Worm (Caenorhabditis elegans) whole organism, mixed stage, embryonic: ENCODE measurements around the gene R08C7.12.

Experiments used
- M03D4.4 ChIP-seq: sonication (generic microtip); optimal IDR thresholded peaks from 2 replicates; lab custom pipeline; 2017; ENCODE audit warnings: mild to moderate bottlenecking, missing genetic modification characterization, missing compliant biosample characterization
- bed-3 ChIP-seq: fragments of 200-800 bp; sonication (Bioruptor generic); optimal IDR thresholded peaks from 3 replicates; lab custom pipeline; 2018; ENCODE audit warnings: mild to moderate bottlenecking, missing genetic modification characterization, moderate library complexity, missing compliant biosample characterization
- blmp-1 ChIP-seq: fragments of 150-350 bp; optimal IDR thresholded peaks from 2 replicates; lab custom pipeline; 2014; ENCODE audit warnings: missing biosample characterization, missing genetic modification characterization
- ceh-39 ChIP-seq: fragments of 150-350 bp; optimal IDR thresholded peaks from 2 replicates; lab custom pipeline; 2014; ENCODE audit warnings: missing biosample characterization, missing genetic modification characterization
- ceh-43 ChIP-seq: fragments of 200-800 bp; sonication (Bioruptor generic); optimal IDR thresholded peaks from 2 replicates; lab custom pipeline; 2018; ENCODE audit warnings: mild to moderate bottlenecking, missing genetic modification characterization, moderate library complexity, missing compliant biosample characterization
- ceh-83 ChIP-seq: fragments of 200-800 bp; sonication (Bioruptor generic); optimal IDR thresholded peaks from 2 replicates; lab custom pipeline; 2018; ENCODE audit warnings: mild to moderate bottlenecking, missing genetic modification characterization, missing compliant biosample characterization
- ces-1 ChIP-seq: fragments of 150-350 bp; optimal IDR thresholded peaks from 2 replicates; lab custom pipeline; 2014; ENCODE audit warnings: missing biosample characterization, missing genetic modification reagents, missing genetic modification characterization
- cnd-1 ChIP-seq: fragments of 200-800 bp; sonication (Bioruptor generic); optimal IDR thresholded peaks from 2 replicates; lab custom pipeline; 2018; ENCODE audit warnings: mild to moderate bottlenecking, missing genetic modification characterization, missing compliant biosample characterization
- elt-1 ChIP-seq: sonication (generic microtip); optimal IDR thresholded peaks from 2 replicates; lab custom pipeline; 2017; ENCODE audit warnings: missing genetic modification characterization, mild to moderate bottlenecking, missing compliant biosample characterization, antibody characterized with exemption, moderate library complexity, borderline replicate concordance; ENCODE audit not compliant: insufficient read depth
- elt-3 ChIP-seq: fragments of 150-350 bp; optimal IDR thresholded peaks from 2 replicates; lab custom pipeline; 2014; ENCODE audit warnings: missing biosample characterization, missing genetic modification characterization
- flh-1 ChIP-seq: fragments of 200-800 bp; sonication (Bioruptor generic); optimal IDR thresholded peaks from 2 replicates; lab custom pipeline; 2018; ENCODE audit warnings: mild to moderate bottlenecking, missing genetic modification characterization, moderate library complexity, missing compliant biosample characterization
- ham-2 ChIP-seq: fragments of 200-800 bp; sonication (Bioruptor generic); optimal IDR thresholded peaks from 2 replicates; lab custom pipeline; 2018; ENCODE audit warnings: mild to moderate bottlenecking, missing genetic modification characterization, missing compliant biosample characterization
- hlh-1 ChIP-seq: fragments of 150-350 bp; optimal IDR thresholded peaks from 2 replicates; lab custom pipeline; 2014; ENCODE audit warnings: missing biosample characterization, missing genetic modification reagents, missing genetic modification characterization
- lin-13 ChIP-seq: fragments of 150-350 bp; optimal IDR thresholded peaks from 2 replicates; lab custom pipeline; 2014; ENCODE audit warnings: missing biosample characterization, missing genetic modification characterization
- lsy-2 ChIP-seq: fragments of 150-350 bp; optimal IDR thresholded peaks from 2 replicates; lab custom pipeline; 2014; ENCODE audit warnings: missing biosample characterization, missing genetic modification characterization
- mep-1 ChIP-seq: fragments of 150-350 bp; optimal IDR thresholded peaks from 2 replicates; lab custom pipeline; 2017; ENCODE audit warnings: missing biosample characterization, missing genetic modification reagents, missing genetic modification characterization, inconsistent platforms
- mls-2 ChIP-seq: sonication (generic microtip); optimal IDR thresholded peaks from 2 replicates; lab custom pipeline; 2016; ENCODE audit warnings: mild to moderate bottlenecking, missing genetic modification characterization, moderate library complexity, missing compliant biosample characterization
- nhr-12 ChIP-seq: fragments of 150-350 bp; optimal IDR thresholded peaks from 2 replicates; lab custom pipeline; 2014; ENCODE audit warnings: missing biosample characterization, missing genetic modification characterization
- nhr-2 ChIP-seq: fragments of 150-350 bp; optimal IDR thresholded peaks from 2 replicates; lab custom pipeline; 2014; ENCODE audit warnings: missing biosample characterization, missing genetic modification characterization
- nhr-237 ChIP-seq: fragments of 150-350 bp; optimal IDR thresholded peaks from 2 replicates; lab custom pipeline; 2014; ENCODE audit warnings: missing biosample characterization, missing genetic modification characterization
- nhr-28 ChIP-seq: fragments of 150-350 bp; optimal IDR thresholded peaks from 2 replicates; lab custom pipeline; 2014; ENCODE audit warnings: missing biosample characterization, missing genetic modification characterization
- nhr-76 ChIP-seq: sonication (generic microtip); optimal IDR thresholded peaks from 2 replicates; lab custom pipeline; 2017; ENCODE audit warnings: missing biosample characterization, missing genetic modification characterization
- pha-4 ChIP-seq: fragments of 150-350 bp; optimal IDR thresholded peaks from 2 replicates; lab custom pipeline; 2018; ENCODE audit warnings: missing biosample characterization, missing genetic modification reagents, missing genetic modification characterization
- sem-2 ChIP-seq: fragments of 200-800 bp; sonication (Bioruptor generic); optimal IDR thresholded peaks from 2 replicates; lab custom pipeline; 2018; ENCODE audit warnings: mild to moderate bottlenecking, missing genetic modification characterization, missing compliant biosample characterization
- snpc-4 ChIP-seq: fragments of 150-350 bp; optimal IDR thresholded peaks from 2 replicates; lab custom pipeline; 2014; ENCODE audit warnings: missing biosample characterization, missing genetic modification characterization
- sptf-1 ChIP-seq: sonication (generic microtip); optimal IDR thresholded peaks from 2 replicates; lab custom pipeline; 2017; ENCODE audit warnings: mild to moderate bottlenecking, missing genetic modification characterization, moderate library complexity, missing compliant biosample characterization
- tbx-8 ChIP-seq: fragments of 200-800 bp; sonication (Bioruptor generic); optimal IDR thresholded peaks from 2 replicates; lab custom pipeline; 2018; ENCODE audit warnings: mild to moderate bottlenecking, missing genetic modification characterization, moderate library complexity, missing compliant biosample characterization
- unc-62 ChIP-seq: fragments of 150-350 bp; optimal IDR thresholded peaks from 2 replicates; lab custom pipeline; 2014; ENCODE audit warnings: missing biosample characterization, missing genetic modification reagents, missing genetic modification characterization
- zip-8 ChIP-seq: fragments of 150-350 bp; optimal IDR thresholded peaks from 2 replicates; lab custom pipeline; 2014; ENCODE audit warnings: missing biosample characterization, missing genetic modification characterization
- ztf-11 ChIP-seq: fragments of 150-350 bp; optimal IDR thresholded peaks from 2 replicates; lab custom pipeline; 2014; ENCODE audit warnings: missing biosample characterization, missing genetic modification characterization

R08C7.12 gene

DNA sequence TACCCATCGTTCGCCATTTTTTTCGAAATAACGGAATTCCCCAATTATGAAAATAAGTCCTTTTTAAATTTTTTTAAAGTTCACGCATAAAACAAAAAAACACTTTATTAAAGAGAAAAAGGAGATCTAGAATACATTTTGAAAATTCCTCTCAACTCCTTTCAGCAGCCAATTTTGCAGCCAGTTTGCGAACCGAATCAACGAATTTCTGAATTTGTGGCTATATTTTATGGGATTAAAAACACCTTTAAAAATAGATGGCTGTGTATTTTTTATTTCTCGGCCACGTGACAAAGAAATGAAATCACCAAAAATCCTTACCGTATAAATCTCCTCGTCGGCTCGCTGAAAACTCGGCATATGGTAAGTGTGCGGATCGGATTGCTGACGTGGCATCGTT, 30.5 kb downstream of the R08C7.12 start, which contains the start of gene M01H9.10:
Gene M01H9.10 (minus strand): TSS at position 101 of the 400 bp plus-strand sequence.
- TF ChIP-seq hlh-1 (tag; lab: Kevin White, UChicago) (no peak), cnd-1 (no peak), nhr-28 (tag; lab: Kevin White, UChicago) (no peak)

DNA sequence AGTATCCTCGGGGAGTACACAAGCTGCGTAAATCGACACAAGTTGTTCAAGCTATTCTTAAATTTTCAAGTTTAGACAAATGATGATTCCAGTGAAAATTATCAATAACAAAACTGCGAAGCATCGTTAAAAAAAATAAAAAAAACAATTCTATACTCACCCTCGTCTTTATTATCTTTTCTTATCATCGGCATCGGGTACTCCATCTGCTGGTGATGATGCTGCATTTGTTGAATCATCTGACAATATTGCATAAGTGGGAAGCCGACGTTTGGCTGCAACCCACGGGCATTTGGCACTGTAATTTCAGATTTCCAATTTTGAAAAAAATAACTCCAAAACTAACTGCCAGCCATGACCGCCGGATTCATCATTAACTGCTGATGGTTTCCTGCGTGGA, 31.8 kb downstream of the R08C7.12 start:
- TF ChIP-seq mls-2 (tag; lab: Kevin White, UChicago) = no peak
- no peak for TF ChIP-seq flh-1 (GFP tag; lab: Kevin White, UChicago)
- TF ChIP-seq elt-3 (tag; lab: Kevin White, UChicago) = no peak
- no peak for TF ChIP-seq ham-2 (GFP tag; lab: Kevin White, UChicago)
- no peak for TF ChIP-seq M03D4.4 (tag; lab: Kevin White, UChicago)
- no peak for TF ChIP-seq ceh-43
- TF ChIP-seq, all 35 proteins: peak for 0

DNA sequence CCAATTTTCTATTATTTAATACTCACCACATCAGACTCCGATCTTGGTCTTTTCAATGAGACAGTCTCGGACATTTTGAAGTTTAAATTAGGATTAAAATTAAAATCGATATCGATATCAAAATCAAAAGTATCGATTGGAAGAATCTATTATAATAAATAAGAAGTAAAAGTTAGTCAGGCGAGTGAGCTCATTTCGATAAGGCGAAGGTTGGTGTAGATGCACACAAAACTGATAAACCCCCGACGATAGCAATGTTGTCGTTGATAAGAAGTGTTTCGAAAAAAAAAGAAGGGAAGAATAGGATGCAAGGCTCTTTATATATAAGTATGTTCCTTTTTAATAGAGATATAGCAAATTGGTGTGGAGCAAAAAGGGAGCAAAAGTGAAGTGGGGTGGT, 33.0 kb downstream of the R08C7.12 start, which contains the start of gene M01H9.4:
Gene M01H9.4 (minus strand): TSS at position 379 of the 400 bp plus-strand sequence.
- TF ChIP-seq elt-1 (tag; lab: Kevin White, UChicago) = no peak
- no peak for TF ChIP-seq flh-1 (GFP tag; lab: Kevin White, UChicago)
- no peak for TF ChIP-seq bed-3 (GFP tag; lab: Kevin White, UChicago)
- TF ChIP-seq sem-2 (GFP tag; lab: Kevin White, UChicago) = no peak
- no peak for TF ChIP-seq unc-62 (GFP tag; lab: Kevin White, UChicago)
- TF ChIP-seq ztf-11 (tag; lab: Kevin White, UChicago) = no peak
- no peak for TF ChIP-seq nhr-12 (tag; lab: Kevin White, UChicago)
- TF ChIP-seq nhr-28 (tag; lab: Kevin White, UChicago) = no peak
- TF ChIP-seq snpc-4 (tag; lab: Kevin White, UChicago) = no peak
- TF ChIP-seq pha-4 (tag; lab: Kevin White, UChicago) = no peak
- no peak for TF ChIP-seq ceh-43
- TF ChIP-seq hlh-1 (tag; lab: Kevin White, UChicago) = no peak
- TF ChIP-seq nhr-237 (tag; lab: Kevin White, UChicago) = no peak
- no peak for TF ChIP-seq ham-2 (GFP tag; lab: Kevin White, UChicago)
- TF ChIP-seq lsy-2 (tag; lab: Kevin White, UChicago) = no peak
- TF ChIP-seq mep-1 (tag; lab: Kevin White, UChicago) = no peak
- no peak for TF ChIP-seq lin-13

DNA sequence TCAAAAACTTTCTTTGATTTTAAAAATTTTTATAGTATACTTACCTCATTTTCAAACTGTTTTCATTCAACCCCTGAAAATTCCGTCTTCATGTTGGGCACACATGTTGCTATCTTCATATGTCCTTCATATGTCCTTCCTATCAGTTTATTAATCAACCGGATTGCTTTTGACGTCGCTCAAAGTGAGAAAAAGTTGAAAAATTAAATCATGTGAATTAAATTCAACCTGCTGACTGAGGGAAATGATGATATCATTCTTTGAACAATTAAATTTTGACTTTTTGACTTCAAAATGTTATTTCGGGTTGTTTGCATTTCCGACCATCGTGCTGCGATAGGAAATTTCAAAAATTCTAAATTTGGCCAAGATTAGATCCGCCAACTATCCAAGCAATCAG, 35.0 kb downstream of the R08C7.12 start:
- TF ChIP-seq hlh-1 (tag; lab: Kevin White, UChicago) (no peak), elt-3 (tag; lab: Kevin White, UChicago) (no peak), sptf-1 (tag; lab: Kevin White, UChicago) (no peak)

DNA sequence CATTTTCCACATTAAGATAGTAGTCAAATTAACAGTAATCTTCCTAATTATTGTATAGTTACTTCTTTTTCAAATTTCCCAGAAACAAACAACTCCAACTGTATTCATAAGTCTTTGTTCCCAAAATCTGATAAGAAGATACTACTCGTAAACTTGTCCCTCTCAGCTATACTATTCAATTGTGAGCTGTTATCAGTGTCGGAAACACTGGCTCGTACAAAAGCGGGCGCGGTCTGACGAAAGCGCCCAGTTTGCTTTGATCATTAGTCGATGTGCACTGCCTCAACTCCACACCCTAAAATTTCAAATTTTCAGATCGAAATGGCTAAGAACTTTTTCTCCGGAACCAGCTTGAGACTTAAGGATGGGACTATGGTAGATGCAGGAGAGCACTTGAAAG, 37.2 kb downstream of the R08C7.12 start, which contains the start of gene trx-3:
Gene trx-3 (plus strand): TSS at position 291 of the 400 bp plus-strand sequence.
- TF ChIP-seq mep-1 (tag; lab: Kevin White, UChicago) (no peak), nhr-2 (no peak), ceh-39 (tag; lab: Kevin White, UChicago) (no peak), flh-1 (GFP tag; lab: Kevin White, UChicago) (no peak), mls-2 (tag; lab: Kevin White, UChicago) (no peak), sem-2 (GFP tag; lab: Kevin White, UChicago) (no peak), lin-13 (no peak), blmp-1 (tag; lab: Kevin White, UChicago) (no peak), ceh-83 (GFP tag; lab: Kevin White, UChicago) (no peak), sptf-1 (tag; lab: Kevin White, UChicago) (no peak), elt-1 (tag; lab: Kevin White, UChicago) (no peak), nhr-12 (tag; lab: Kevin White, UChicago) (no peak), ceh-43 (no peak), nhr-28 (tag; lab: Kevin White, UChicago) (no peak), lsy-2 (tag; lab: Kevin White, UChicago) (no peak), unc-62 (GFP tag; lab: Kevin White, UChicago) (no peak), ham-2 (GFP tag; lab: Kevin White, UChicago) (no peak), zip-8 (tag; lab: Kevin White, UChicago) (no peak)

DNA sequence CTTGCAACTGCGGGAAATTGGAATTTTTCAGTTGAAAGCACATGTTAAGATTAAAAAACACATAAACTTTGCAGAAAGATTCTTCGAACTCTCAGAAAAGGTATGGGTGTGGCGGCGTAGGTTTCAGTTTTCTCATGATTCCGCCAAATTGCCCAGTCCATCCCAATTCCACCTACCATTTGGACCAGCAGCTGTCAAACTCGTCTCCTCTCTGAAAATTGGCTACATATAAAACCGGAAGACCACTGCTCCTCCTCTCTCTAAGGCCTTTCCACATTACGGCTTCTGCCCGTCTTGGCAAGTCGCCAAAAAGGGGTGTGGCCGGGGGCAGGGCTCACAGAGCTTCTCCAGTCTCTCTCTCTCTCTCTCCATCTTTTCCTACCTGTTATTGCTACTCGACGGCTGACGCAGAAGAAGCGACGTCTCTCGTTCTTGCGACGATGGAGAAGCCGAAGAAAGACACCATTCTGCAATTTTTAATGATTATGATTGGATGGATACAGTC, 40.7 kb downstream of the R08C7.12 start, which contains the start of gene ZK180.7:
Gene ZK180.7 (plus strand): TSS at position 395 of the 505 bp plus-strand sequence.
- TF ChIP-seq nhr-76 (tag; lab: Kevin White, UChicago) = no peak
- no peak for TF ChIP-seq elt-3 (tag; lab: Kevin White, UChicago)
- no peak for TF ChIP-seq ztf-11 (tag; lab: Kevin White, UChicago)
- TF ChIP-seq mep-1 (tag; lab: Kevin White, UChicago) = no peak
- TF ChIP-seq ham-2 (GFP tag; lab: Kevin White, UChicago) = no peak
- no peak for TF ChIP-seq ceh-43
- no peak for TF ChIP-seq mls-2 (tag; lab: Kevin White, UChicago)
- no peak for TF ChIP-seq blmp-1 (tag; lab: Kevin White, UChicago)
- TF ChIP-seq ces-1 (GFP tag; lab: Kevin White, UChicago) = no peak
- TF ChIP-seq ceh-39 (tag; lab: Kevin White, UChicago) = no peak
- no peak for TF ChIP-seq hlh-1 (tag; lab: Kevin White, UChicago)
- TF ChIP-seq M03D4.4 (tag; lab: Kevin White, UChicago) = no peak
- TF ChIP-seq sem-2 (GFP tag; lab: Kevin White, UChicago) = no peak
- no peak for TF ChIP-seq lsy-2 (tag; lab: Kevin White, UChicago)
- no peak for TF ChIP-seq sptf-1 (tag; lab: Kevin White, UChicago)
- no peak for TF ChIP-seq nhr-12 (tag; lab: Kevin White, UChicago)
- TF ChIP-seq tbx-8 (GFP tag; lab: Kevin White, UChicago) = no peak
- TF ChIP-seq cnd-1 = no peak
